Fruit fly (Drosophila melanogaster): ENCODE data around the gene IFT54.

DNA sequence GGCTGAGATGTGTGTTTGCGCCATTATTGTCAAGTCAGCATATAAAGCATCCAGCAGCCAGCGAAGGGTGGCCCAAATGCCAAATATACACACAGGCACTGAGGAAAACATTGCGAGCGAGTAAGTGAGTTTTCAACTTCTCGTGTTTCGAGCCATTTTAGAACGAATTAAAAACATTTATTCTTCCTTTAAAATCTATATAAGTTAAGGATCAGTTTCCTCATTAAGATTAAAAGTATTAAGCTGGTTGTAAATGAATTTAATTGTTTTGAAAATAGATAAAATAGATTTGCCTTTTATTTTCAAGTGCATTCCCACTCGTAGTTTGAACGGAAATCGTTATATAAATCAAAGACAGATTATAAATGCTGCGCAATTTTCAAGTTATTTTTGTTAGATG, 49.2 kb downstream of the IFT54 start:
- no peak for TF ChIP-seq CG8478 (optimal IDR thresholded peaks at IDR 0.05)
- no peak for TF ChIP-seq CTCF (optimal IDR thresholded peaks at IDR 0.05)

Measured in S2 (cell line).